Fruit fly (Drosophila melanogaster): ENCODE data around the gene CG1387.

DNA sequence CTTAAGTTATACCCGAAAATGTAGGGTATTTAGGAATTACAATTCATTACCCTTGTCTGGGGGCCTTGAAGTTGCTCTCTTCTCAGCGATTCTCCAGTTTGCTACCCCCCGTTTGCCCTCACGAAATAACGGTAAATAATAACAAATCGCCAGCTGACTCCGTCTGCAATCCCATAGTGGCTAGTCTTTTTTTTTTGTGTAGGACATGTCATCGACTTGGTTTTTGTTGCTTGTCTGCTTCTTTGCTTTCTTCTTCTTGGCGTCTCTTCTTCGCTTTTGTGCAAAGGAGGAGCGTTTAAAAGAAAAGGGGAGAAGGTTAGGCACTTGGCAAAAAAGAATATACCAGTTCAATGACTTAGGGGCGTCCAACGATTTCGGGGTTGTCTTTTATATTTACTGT, 30.6 kb downstream of the CG1387 start:
- no peak for TF ChIP-seq salr (GFP tag; optimal IDR thresholded peaks at IDR 0.05)
- no peak for TF ChIP-seq Gug (GFP tag; IDR thresholded peaks at IDR 0.05)
- no peak for TF ChIP-seq CG11294 (GFP tag; IDR thresholded peaks at IDR 0.05)
- TF ChIP-seq fd59A (GFP tag; optimal IDR thresholded peaks at IDR 0.05): no peak
- no peak for TF ChIP-seq OdsH (GFP tag; optimal IDR thresholded peaks at IDR 0.05)
- TF ChIP-seq CG7368 (GFP tag; optimal IDR thresholded peaks at IDR 0.05): no peak
- no peak for TF ChIP-seq esn (GFP tag; optimal IDR thresholded peaks at IDR 0.05)
- no peak for TF ChIP-seq Sox102F (GFP tag; optimal IDR thresholded peaks at IDR 0.05)
- no peak for TF ChIP-seq CG6276 (GFP tag; optimal IDR thresholded peaks at IDR 0.05)
- TF ChIP-seq CG9139 (GFP tag; optimal IDR thresholded peaks at IDR 0.05): no peak
- no peak for TF ChIP-seq CG15336 (GFP tag; IDR thresholded peaks at IDR 0.05)
- no peak for TF ChIP-seq CG8119 (GFP tag; IDR thresholded peaks at IDR 0.05)
- no peak for TF ChIP-seq achi (GFP tag; optimal IDR thresholded peaks at IDR 0.05)
- no peak for TF ChIP-seq Sox15 (GFP tag; optimal IDR thresholded peaks at IDR 0.05)

Measured in whole organism, prepupa.